Worm (Caenorhabditis elegans): Measurements from ENCODE around the gene F08F8.11.

Gene F08F8.11

DNA sequence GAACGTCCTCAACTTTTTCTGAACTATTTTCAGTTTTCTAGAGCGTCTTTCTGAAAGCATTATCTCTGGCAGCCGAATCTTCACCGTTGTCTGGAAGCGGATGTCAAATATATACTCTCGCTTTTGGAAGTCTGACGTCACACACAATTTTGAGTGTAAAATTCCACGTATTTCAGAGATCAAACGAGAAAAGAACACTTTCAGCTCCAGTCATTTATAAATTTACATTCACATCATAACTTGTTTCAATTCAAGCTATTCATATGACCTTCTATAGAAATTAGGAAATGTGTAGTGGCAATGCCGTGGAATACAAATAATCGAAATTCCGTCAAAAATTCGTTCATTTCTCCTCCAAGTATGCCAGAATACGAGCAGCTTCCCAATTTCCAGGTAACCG, at the start of gene F08F8.11:
Gene F08F8.11, plus strand, starts transcription at position 301 of the 400 bp plus-strand sequence.
- TF ChIP-seq flt-1 (GFP tag; IDR thresholded peaks at IDR 0.05) (no peak), ceh-13 (GFP tag; optimal IDR thresholded peaks at IDR 0.05) (no peak), ceh-36 (tag; optimal IDR thresholded peaks at IDR 0.05) (no peak), F13C5.2 (tag; optimal IDR thresholded peaks at IDR 0.05) (no peak), scrt-1 (GFP tag; IDR thresholded peaks at IDR 0.05) (no peak), ets-7 (tag; optimal IDR thresholded peaks at IDR 0.05) (no peak), aly-1 (tag; optimal IDR thresholded peaks at IDR 0.05) (no peak), sea-1 (GFP tag; conservative IDR thresholded peaks at IDR 0.05) (no peak), pes-1 (GFP tag; IDR thresholded peaks at IDR 0.05) (no peak), tbx-37 (GFP tag; conservative IDR thresholded peaks at IDR 0.05) (no peak), tbx-11 (GFP tag; IDR thresholded peaks at IDR 0.05) (no peak), B0310.2 (tag; optimal IDR thresholded peaks at IDR 0.05) (no peak), hmg-4 (GFP tag; optimal IDR thresholded peaks at IDR 0.05) (no peak), tra-4 (tag; optimal IDR thresholded peaks at IDR 0.05) (no peak), hnd-1 (tag; optimal IDR thresholded peaks at IDR 0.05) (no peak), ama-1 (optimal IDR thresholded peaks at IDR 0.05) (no peak), hmbx-1 (tag; optimal IDR thresholded peaks at IDR 0.05) (no peak)

DNA sequence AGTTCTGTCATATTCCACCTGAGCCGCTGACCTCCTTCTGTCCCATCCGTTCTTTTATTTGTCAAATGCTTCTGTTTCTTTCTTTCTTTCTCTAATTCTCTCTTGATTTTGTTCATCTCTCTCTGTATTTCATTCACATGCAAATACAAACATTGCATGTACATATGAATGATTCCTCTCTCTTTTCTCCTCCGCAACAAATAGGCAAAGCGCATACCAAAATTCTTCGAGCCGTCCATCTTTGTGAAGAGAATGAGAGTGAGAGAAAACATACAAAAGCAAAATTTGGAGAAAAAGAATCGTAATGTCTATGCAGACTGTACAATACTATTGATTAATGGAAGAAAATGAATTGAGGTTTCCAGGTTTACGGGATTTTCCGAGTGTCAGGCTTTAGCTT, 48.3 kb upstream of the F08F8.11 start:
- TF ChIP-seq sea-1 (GFP tag; conservative IDR thresholded peaks at IDR 0.05) = no peak
- TF ChIP-seq tbx-11 (GFP tag; IDR thresholded peaks at IDR 0.05) = no peak
- TF ChIP-seq aly-1 (tag; optimal IDR thresholded peaks at IDR 0.05) = no peak
- TF ChIP-seq hmg-4 (GFP tag; optimal IDR thresholded peaks at IDR 0.05) = no peak

DNA sequence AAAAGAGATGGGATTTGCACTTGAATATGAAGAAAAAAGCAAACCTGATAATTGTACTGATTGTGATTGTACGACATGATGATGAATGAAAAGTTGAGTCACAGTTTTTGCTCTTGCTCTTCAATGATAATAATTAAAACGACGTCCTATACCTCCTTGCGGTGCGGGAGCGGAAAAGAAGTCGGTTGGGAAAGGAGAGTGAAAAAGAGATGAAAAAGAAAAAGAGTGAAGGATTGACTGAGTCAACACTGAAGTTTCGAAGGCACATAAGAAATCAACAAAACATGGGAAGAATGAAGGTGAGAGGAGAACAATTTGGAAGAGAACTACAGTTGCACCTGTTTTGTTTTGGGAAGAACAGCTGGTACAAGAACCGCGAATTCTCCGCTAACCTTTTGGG, 46.3 kb upstream of the F08F8.11 start, which contains the start of gene F56C9.8:
Gene F56C9.8, minus strand, starts transcription at position 120 of the 400 bp plus-strand sequence.
- TF ChIP-seq hmbx-1 (tag; optimal IDR thresholded peaks at IDR 0.05) (no peak), aly-1 (tag; optimal IDR thresholded peaks at IDR 0.05) (no peak), scrt-1 (GFP tag; IDR thresholded peaks at IDR 0.05) (no peak), ama-1 (optimal IDR thresholded peaks at IDR 0.05) (no peak), tra-4 (tag; optimal IDR thresholded peaks at IDR 0.05) (no peak), ets-7 (tag; optimal IDR thresholded peaks at IDR 0.05) (no peak), B0310.2 (tag; optimal IDR thresholded peaks at IDR 0.05) (no peak), flt-1 (GFP tag; IDR thresholded peaks at IDR 0.05) (no peak)

ce11 chrIII:7322018-7322417, 43.7 kb upstream of the F08F8.11 start:
- TF ChIP-seq tra-4 (tag; optimal IDR thresholded peaks at IDR 0.05) (no peak), B0310.2 (tag; optimal IDR thresholded peaks at IDR 0.05) (no peak), ceh-13 (GFP tag; optimal IDR thresholded peaks at IDR 0.05) (no peak), ama-1 (optimal IDR thresholded peaks at IDR 0.05) (no peak), scrt-1 (GFP tag; IDR thresholded peaks at IDR 0.05) (no peak), hmg-4 (GFP tag; optimal IDR thresholded peaks at IDR 0.05) (no peak), hnd-1 (tag; optimal IDR thresholded peaks at IDR 0.05) (no peak), pes-1 (GFP tag; IDR thresholded peaks at IDR 0.05) (no peak), aly-1 (tag; optimal IDR thresholded peaks at IDR 0.05) (no peak), sea-1 (GFP tag; conservative IDR thresholded peaks at IDR 0.05) (no peak), ets-7 (tag; optimal IDR thresholded peaks at IDR 0.05) (no peak), tbx-37 (GFP tag; conservative IDR thresholded peaks at IDR 0.05) (no peak), tbx-11 (GFP tag; IDR thresholded peaks at IDR 0.05) (no peak), F13C5.2 (tag; optimal IDR thresholded peaks at IDR 0.05) (no peak), ceh-36 (tag; optimal IDR thresholded peaks at IDR 0.05) (no peak)

- TF ChIP-seq hmg-4 (GFP tag; optimal IDR thresholded peaks at IDR 0.05) (no peak), aly-1 (tag; optimal IDR thresholded peaks at IDR 0.05) (no peak), F13C5.2 (tag; optimal IDR thresholded peaks at IDR 0.05) (no peak), hmbx-1 (tag; optimal IDR thresholded peaks at IDR 0.05) (no peak), tra-4 (tag; optimal IDR thresholded peaks at IDR 0.05) (no peak), scrt-1 (GFP tag; IDR thresholded peaks at IDR 0.05) (no peak), ceh-13 (GFP tag; optimal IDR thresholded peaks at IDR 0.05) (no peak), pes-1 (GFP tag; IDR thresholded peaks at IDR 0.05) (no peak), ceh-36 (tag; optimal IDR thresholded peaks at IDR 0.05) (no peak), hnd-1 (tag; optimal IDR thresholded peaks at IDR 0.05) (no peak)
These were observed 42.4 kb upstream of the F08F8.11 start for ce11 chrIII:7323331-7323730.

- no peak for TF ChIP-seq ceh-36 (tag; optimal IDR thresholded peaks at IDR 0.05)
- TF ChIP-seq tbx-11 (GFP tag; IDR thresholded peaks at IDR 0.05) = no peak
- TF ChIP-seq pes-1 (GFP tag; IDR thresholded peaks at IDR 0.05) = no peak
- TF ChIP-seq sea-1 (GFP tag; conservative IDR thresholded peaks at IDR 0.05) = no peak
- no peak for TF ChIP-seq tra-4 (tag; optimal IDR thresholded peaks at IDR 0.05)
- TF ChIP-seq flt-1 (GFP tag; IDR thresholded peaks at IDR 0.05) = no peak
- TF ChIP-seq ama-1 (optimal IDR thresholded peaks at IDR 0.05) = no peak
- TF ChIP-seq scrt-1 (GFP tag; IDR thresholded peaks at IDR 0.05) = no peak
- TF ChIP-seq ets-7 (tag; optimal IDR thresholded peaks at IDR 0.05) = no peak
- no peak for TF ChIP-seq hmbx-1 (tag; optimal IDR thresholded peaks at IDR 0.05)
- no peak for TF ChIP-seq ceh-13 (GFP tag; optimal IDR thresholded peaks at IDR 0.05)
- TF ChIP-seq tbx-37 (GFP tag; conservative IDR thresholded peaks at IDR 0.05) = no peak
- no peak for TF ChIP-seq F13C5.2 (tag; optimal IDR thresholded peaks at IDR 0.05)
These were observed 36.5 kb upstream of the F08F8.11 start, which contains the start of gene lab-2 for ce11 chrIII:7329155-7329732. lab-2 (minus strand) TSS chrIII:7329607.

ce11 chrIII:7331671-7332070, 34.0 kb upstream of the F08F8.11 start:
- TF ChIP-seq hmg-4 (GFP tag; optimal IDR thresholded peaks at IDR 0.05) (no peak), pes-1 (GFP tag; IDR thresholded peaks at IDR 0.05) (no peak), sea-1 (GFP tag; conservative IDR thresholded peaks at IDR 0.05) (no peak), aly-1 (tag; optimal IDR thresholded peaks at IDR 0.05) (no peak), tbx-11 (GFP tag; IDR thresholded peaks at IDR 0.05) (no peak), F13C5.2 (tag; optimal IDR thresholded peaks at IDR 0.05) (no peak), scrt-1 (GFP tag; IDR thresholded peaks at IDR 0.05) (no peak), ceh-13 (GFP tag; optimal IDR thresholded peaks at IDR 0.05) (no peak), ets-7 (tag; optimal IDR thresholded peaks at IDR 0.05) (no peak), ama-1 (optimal IDR thresholded peaks at IDR 0.05) (no peak), hnd-1 (tag; optimal IDR thresholded peaks at IDR 0.05) (no peak), hmbx-1 (tag; optimal IDR thresholded peaks at IDR 0.05) (no peak), ceh-36 (tag; optimal IDR thresholded peaks at IDR 0.05) (no peak), flt-1 (GFP tag; IDR thresholded peaks at IDR 0.05) (no peak), tra-4 (tag; optimal IDR thresholded peaks at IDR 0.05) (no peak), tbx-37 (GFP tag; conservative IDR thresholded peaks at IDR 0.05) (no peak), B0310.2 (tag; optimal IDR thresholded peaks at IDR 0.05) (no peak)

Data from whole organism, early embryonic.